Fruit fly (Drosophila melanogaster) whole organism, embryonic: ENCODE results near the gene CG14219.

Source experiments
- Awh ChIP-seq: fragments of 200-800 bp; sonication (Bioruptor generic); IDR thresholded peaks from 2 replicates; pipeline ENCODE4, ENCODE4 v1.3.6; 2022; ENCODE audit warnings: missing biosample characterization, missing genetic modification characterization
- CG11695 ChIP-seq: fragments of 200-800 bp; sonication (Bioruptor generic); IDR thresholded peaks from 3 replicates; pipeline ENCODE4 v1.3.6; 2022; ENCODE audit warnings: missing biosample characterization, missing genetic modification characterization
- CG1233 ChIP-seq: fragments of 200-800 bp; sonication (Bioruptor generic); optimal IDR thresholded peaks from 4 replicates; lab custom pipeline; 2018; ENCODE audit warnings: missing biosample characterization, mild to moderate bottlenecking, missing genetic modification characterization
- CG13287 ChIP-seq: fragments of 200-800 bp; sonication (Bioruptor generic); IDR thresholded peaks from 2 replicates; pipeline ENCODE4 v1.3.6; 2022; ENCODE audit warnings: missing biosample characterization, missing genetic modification characterization; ENCODE audit not compliant: partially characterized antibody
- CG14860 ChIP-seq: fragments of 200-800 bp; sonication (Bioruptor generic); IDR thresholded peaks from 3 replicates; pipeline ENCODE4 v1.3.6; 2022; ENCODE audit warnings: missing biosample characterization, missing genetic modification characterization; ENCODE audit not compliant: partially characterized antibody
- CG15269 ChIP-seq: fragments of 200-800 bp; sonication (Bioruptor generic); optimal IDR thresholded peaks from 2 replicates; lab custom pipeline; 2018; ENCODE audit warnings: missing biosample characterization, mild to moderate bottlenecking, missing genetic modification characterization, moderate library complexity
- CG18262 ChIP-seq: fragments of 200-800 bp; optimal IDR thresholded peaks from 3 replicates; lab custom pipeline; 2019; ENCODE audit warnings: missing biosample characterization, mild to moderate bottlenecking, missing genetic modification characterization, moderate library complexity
- CG30431 ChIP-seq: fragments of 200-800 bp; sonication (Bioruptor generic); optimal IDR thresholded peaks from 2 replicates; lab custom pipeline; 2017; ENCODE audit warnings: missing biosample characterization, missing genetic modification characterization
- CG32532 ChIP-seq: fragments of 200-800 bp; sonication (Bioruptor generic); IDR thresholded peaks from 2 replicates; pipeline ENCODE4 v1.3.6; 2022; ENCODE audit warnings: missing biosample characterization, missing genetic modification characterization
- CG34224 ChIP-seq: fragments of 200-800 bp; sonication (Bioruptor generic); IDR thresholded peaks from 3 replicates; pipeline ENCODE4 v1.3.6; 2022; ENCODE audit warnings: missing biosample characterization, missing genetic modification characterization; ENCODE audit not compliant: partially characterized antibody
- CG4328 ChIP-seq: fragments of 200-800 bp; sonication (Bioruptor generic); optimal IDR thresholded peaks from 3 replicates; lab custom pipeline; 2017; ENCODE audit warnings: missing biosample characterization, missing genetic modification reagents, missing genetic modification characterization
- CG5953 ChIP-seq: fragments of 200-800 bp; sonication (Bioruptor generic); IDR thresholded peaks from 2 replicates; pipeline ENCODE4 v1.3.6; 2022; ENCODE audit warnings: missing biosample characterization, missing genetic modification characterization
- CG6272 ChIP-seq: fragments of 200-800 bp; sonication (Bioruptor generic); IDR thresholded peaks from 2 replicates; pipeline ENCODE4 v1.3.6; 2022; ENCODE audit warnings: missing biosample characterization, missing genetic modification characterization
- CG7357 ChIP-seq: fragments of 200-800 bp; sonication (Bioruptor generic); IDR thresholded peaks from 3 replicates; pipeline ENCODE4 v1.3.6; 2022; ENCODE audit warnings: missing biosample characterization, missing genetic modification characterization
- CG8290 ChIP-seq, 3 experiments: fragments of 200-800 bp; sonication (Bioruptor generic); optimal IDR thresholded peaks; 2 replicates each; lab custom pipeline; 2016 to 2019; ENCODE audit warnings: missing biosample characterization in 3 of 3, missing genetic modification characterization in 3 of 3, mild to moderate bottlenecking in 2 of 3, moderate library complexity in 1 of 3
- CG9437 ChIP-seq: fragments of 200-800 bp; sonication (Bioruptor generic); optimal IDR thresholded peaks from 2 replicates; lab custom pipeline; 2018; ENCODE audit warnings: missing biosample characterization, mild to moderate bottlenecking, missing genetic modification characterization
- CG9727 ChIP-seq: fragments of 200-800 bp; sonication (Bioruptor generic); optimal IDR thresholded peaks from 3 replicates; lab custom pipeline; 2017; ENCODE audit warnings: missing biosample characterization, mild to moderate bottlenecking, missing genetic modification characterization
- Dref ChIP-seq: fragments of 200-800 bp; sonication (Bioruptor generic); IDR thresholded peaks from 2 replicates; pipeline ENCODE4 v1.3.6; 2022; ENCODE audit warnings: missing biosample characterization, missing genetic modification characterization
- E2f2 ChIP-seq: fragments of 200-800 bp; sonication (Bioruptor generic); IDR thresholded peaks from 2 replicates; pipeline ENCODE4 v1.3.6; 2022; ENCODE audit warnings: missing biosample characterization, missing genetic modification characterization
- Elba2 ChIP-seq: fragments of 200-800 bp; sonication (Bioruptor generic); optimal IDR thresholded peaks from 3 replicates; lab custom pipeline; 2016; ENCODE audit warnings: missing biosample characterization, missing genetic modification characterization
- HLH3B ChIP-seq: fragments of 200-800 bp; sonication (Bioruptor generic); IDR thresholded peaks from 2 replicates; pipeline ENCODE4 v1.3.6; 2022; ENCODE audit warnings: missing biosample characterization, missing genetic modification characterization
- HLHmδ ChIP-seq: fragments of 200-800 bp; sonication (Bioruptor generic); optimal IDR thresholded peaks from 2 replicates; lab custom pipeline; 2018; ENCODE audit warnings: missing biosample characterization, mild to moderate bottlenecking, missing genetic modification characterization, moderate library complexity
- Meics ChIP-seq: fragments of 200-800 bp; sonication (Bioruptor generic); optimal IDR thresholded peaks from 2 replicates; lab custom pipeline; 2017; ENCODE audit warnings: missing biosample characterization, mild to moderate bottlenecking, missing genetic modification characterization
- Mrtf ChIP-seq: fragments of 200-800 bp; sonication (Bioruptor generic); IDR thresholded peaks from 3 replicates; pipeline ENCODE4 v1.3.6; 2022; ENCODE audit warnings: missing biosample characterization, missing genetic modification characterization
- Nf-YC ChIP-seq: fragments of 200-800 bp; optimal IDR thresholded peaks from 3 replicates; lab custom pipeline; 2019; ENCODE audit warnings: missing biosample characterization, mild to moderate bottlenecking, missing genetic modification characterization, moderate library complexity
- Sry-β ChIP-seq: fragments of 200-800 bp; sonication (Bioruptor generic); optimal IDR thresholded peaks from 2 replicates; lab custom pipeline; 2018; ENCODE audit warnings: missing biosample characterization, mild to moderate bottlenecking, missing genetic modification characterization, moderate library complexity
- YL-1 ChIP-seq: fragments of 200-800 bp; sonication (Bioruptor generic); optimal IDR thresholded peaks from 3 replicates; lab custom pipeline; 2017; ENCODE audit warnings: missing biosample characterization, mild to moderate bottlenecking, missing genetic modification characterization
- ato ChIP-seq: fragments of 200-800 bp; sonication (Bioruptor generic); IDR thresholded peaks from 2 replicates; pipeline ENCODE4 v1.3.6; 2022; ENCODE audit warnings: missing biosample characterization, missing genetic modification characterization; ENCODE audit not compliant: partially characterized antibody
- cato ChIP-seq: fragments of 200-800 bp; sonication (Bioruptor generic); optimal IDR thresholded peaks from 2 replicates; lab custom pipeline; 2016; ENCODE audit warnings: missing biosample characterization, missing genetic modification characterization, borderline replicate concordance
- chif ChIP-seq, 2 experiments: fragments of 200-800 bp; sonication (Bioruptor generic); optimal IDR thresholded peaks; 3 replicates each; lab custom pipeline; 2016; ENCODE audit warnings: missing biosample characterization in 2 of 2, missing genetic modification characterization in 2 of 2
- chinmo ChIP-seq: fragments of 200-800 bp; sonication (Bioruptor generic); IDR thresholded peaks from 4 replicates; pipeline ENCODE4 v1.3.6; 2022; ENCODE audit warnings: missing biosample characterization, missing genetic modification characterization; ENCODE audit not compliant: partially characterized antibody
- crp ChIP-seq, 2 experiments: fragments of 200-800 bp; sonication (Bioruptor generic); optimal IDR thresholded peaks; 2 replicates in 1 of 2; 3 replicates in 1 of 2; lab custom pipeline; 2017; ENCODE audit warnings: missing biosample characterization in 2 of 2, missing genetic modification characterization in 2 of 2, mild to moderate bottlenecking in 1 of 2, moderate library complexity in 1 of 2
- danr ChIP-seq: fragments of 200-800 bp; sonication (Bioruptor generic); IDR thresholded peaks from 2 replicates; pipeline ENCODE4 v1.3.6; 2022; ENCODE audit warnings: missing biosample characterization, missing genetic modification characterization
- fu2 ChIP-seq: fragments of 200-800 bp; sonication (Bioruptor generic); optimal IDR thresholded peaks from 2 replicates; lab custom pipeline; 2016; ENCODE audit warnings: missing biosample characterization, missing genetic modification characterization
- gfzf ChIP-seq: fragments of 200-800 bp; sonication (Bioruptor generic); optimal IDR thresholded peaks from 2 replicates; lab custom pipeline; 2016; ENCODE audit warnings: missing biosample characterization, mild to moderate bottlenecking, missing genetic modification characterization, moderate library complexity
- hb ChIP-seq: fragments of 200-800 bp; sonication (Bioruptor generic); IDR thresholded peaks from 3 replicates; pipeline ENCODE4 v1.3.6; 2022; ENCODE audit warnings: missing biosample characterization, missing genetic modification characterization; ENCODE audit not compliant: partially characterized antibody
- nerfin-1 ChIP-seq: fragments of 200-800 bp; sonication (Bioruptor generic); optimal IDR thresholded peaks from 3 replicates; lab custom pipeline; 2019; ENCODE audit warnings: missing biosample characterization, mild to moderate bottlenecking, missing genetic modification characterization, moderate library complexity
- nerfin-2 ChIP-seq: fragments of 200-800 bp; sonication (Bioruptor generic); IDR thresholded peaks from 2 replicates; pipeline ENCODE4 v1.3.6; 2022; ENCODE audit warnings: missing biosample characterization, missing genetic modification characterization; ENCODE audit not compliant: partially characterized antibody
- org-1 ChIP-seq: fragments of 200-800 bp; sonication (Bioruptor generic); optimal IDR thresholded peaks from 2 replicates; lab custom pipeline; 2017; ENCODE audit warnings: missing biosample characterization, missing genetic modification characterization
- p53 ChIP-seq: fragments of 200-800 bp; sonication (Bioruptor generic); optimal IDR thresholded peaks from 2 replicates; lab custom pipeline; 2016; ENCODE audit warnings: missing biosample characterization, missing genetic modification characterization
- pho ChIP-seq: fragments of 200-800 bp; sonication (Bioruptor generic); optimal IDR thresholded peaks from 2 replicates; lab custom pipeline; 2016; ENCODE audit warnings: missing biosample characterization, missing genetic modification characterization
- sd ChIP-seq: fragments of 200-800 bp; sonication (Bioruptor generic); optimal IDR thresholded peaks from 3 replicates; lab custom pipeline; 2018; ENCODE audit warnings: missing biosample characterization, mild to moderate bottlenecking, missing genetic modification characterization, moderate library complexity
- sqz ChIP-seq: fragments of 200-800 bp; sonication (Bioruptor generic); optimal IDR thresholded peaks from 3 replicates; lab custom pipeline; 2018; ENCODE audit warnings: missing biosample characterization, mild to moderate bottlenecking, missing genetic modification characterization
- trem ChIP-seq: fragments of 200-800 bp; optimal IDR thresholded peaks from 3 replicates; lab custom pipeline; 2019; ENCODE audit warnings: missing biosample characterization, mild to moderate bottlenecking, missing genetic modification characterization, moderate library complexity
- twi ChIP-seq: fragments of 200-800 bp; optimal IDR thresholded peaks from 2 replicates; lab custom pipeline; 2019; ENCODE audit warnings: missing biosample characterization, mild to moderate bottlenecking, missing genetic modification characterization, moderate library complexity
- vnd ChIP-seq: fragments of 200-800 bp; sonication (Bioruptor generic); IDR thresholded peaks from 3 replicates; pipeline ENCODE4 v1.3.6; 2022; ENCODE audit warnings: missing biosample characterization, missing genetic modification characterization; ENCODE audit not compliant: partially characterized antibody
- vvl ChIP-seq: fragments of 200-800 bp; sonication (Bioruptor generic); IDR thresholded peaks from 2 replicates; pipeline ENCODE4 v1.3.6; 2022; ENCODE audit warnings: missing biosample characterization, missing genetic modification characterization
- wdn ChIP-seq: fragments of 200-800 bp; sonication (Bioruptor generic); IDR thresholded peaks from 2 replicates; pipeline ENCODE4 v1.3.6; 2022; ENCODE audit warnings: missing biosample characterization, missing genetic modification characterization
- zen2 ChIP-seq: fragments of 200-800 bp; sonication (Bioruptor generic); IDR thresholded peaks from 3 replicates; pipeline ENCODE4 v1.3.6; 2022; ENCODE audit warnings: missing biosample characterization, missing genetic modification characterization; ENCODE audit not compliant: partially characterized antibody

Gene CG14219

DNA sequence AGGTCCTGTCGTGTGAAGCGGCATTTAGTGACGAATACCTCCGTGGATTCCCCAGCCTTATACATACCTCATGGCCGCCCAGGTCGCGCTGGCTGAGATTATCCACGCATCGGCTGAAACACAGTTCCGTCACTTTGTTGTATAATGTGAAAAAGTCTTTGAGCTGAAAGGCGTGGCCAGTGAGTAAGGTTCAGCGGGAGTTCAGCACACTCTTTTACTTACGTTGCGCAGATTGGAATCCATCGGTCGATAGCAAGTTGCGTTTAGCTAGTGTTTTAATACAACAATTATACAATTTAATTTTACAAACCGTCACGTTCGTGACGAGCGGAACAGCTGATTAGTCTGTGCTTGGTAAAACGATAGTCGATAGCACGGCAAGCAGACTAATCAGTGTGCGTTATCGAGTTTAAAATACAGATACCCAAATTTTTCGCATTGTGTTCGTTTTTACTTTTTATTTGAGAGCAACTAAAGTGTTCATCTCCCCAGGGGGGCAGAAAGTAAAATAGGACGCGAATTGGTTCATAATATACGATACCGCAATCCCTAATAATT lies 28.3 kb upstream of the CG14219 start, which contains the start of the genes Pstk and Tim9b (continued):
- TF ChIP-seq Mrtf (GFP tag; lab: Robert Waterston, UW) (no peak), ato (GFP tag; lab: Robert Waterston, UW) (peak; percentile 21; the same call in 1 of the 2 replicates), hb (peak; percentile 58; the same call in 2 of the 3 replicates), CG5953 (GFP tag; lab: Robert Waterston, UW) (no peak), p53 (GFP tag; lab: Kevin White, UChicago) (no peak), CG34224 (peak; percentile 62), CG7357 (GFP tag; lab: Robert Waterston, UW) (no peak), CG30431 (GFP tag; lab: Kevin White, UChicago) (no peak), chinmo (GFP tag; lab: Robert Waterston, UW) (no peak), Awh (GFP tag; lab: Robert Waterston, UW) (no peak), CG11695 (GFP tag; lab: Robert Waterston, UW) (no peak), sd (tag; lab: Kevin White, UChicago) (no peak), Meics (GFP tag; lab: Kevin White, UChicago) (no peak), gfzf (GFP tag; lab: Kevin White, UChicago) (no peak), crp (GFP tag; optimal IDR thresholded peaks at IDR 0.05; lab: Kevin White, UChicago) (peak; percentile 17 to 85), Dref (GFP tag; lab: Robert Waterston, UW) (peak; percentile 71), CG15269 (tag; lab: Kevin White, UChicago) (no peak), chif (GFP tag; optimal IDR thresholded peaks at IDR 0.05; lab: Kevin White, UChicago) (no peak), trem (no peak), HLHmδ (GFP tag; lab: Kevin White, UChicago) (no peak), CG13287 (GFP tag; lab: Robert Waterston, UW) (peak; percentile 67), twi (tag; lab: Kevin White, UChicago) (no peak), YL-1 (GFP tag; lab: Kevin White, UChicago) (no peak), CG32532 (GFP tag; lab: Robert Waterston, UW) (no peak), vvl (GFP tag; lab: Robert Waterston, UW) (no peak), wdn (GFP tag; lab: Robert Waterston, UW) (no peak), zen2 (GFP tag; lab: Robert Waterston, UW) (peak; percentile 45; the same call in 2 of the 3 replicates), fu2 (GFP tag; lab: Kevin White, UChicago) (no peak), HLH3B (GFP tag; lab: Robert Waterston, UW) (no peak), Elba2 (no peak), vnd (no peak), CG18262 (tag; lab: Kevin White, UChicago) (no peak), pho (GFP tag; lab: Kevin White, UChicago) (no peak), CG9727 (no peak), nerfin-1 (tag; lab: Kevin White, UChicago) (no peak), Sry-β (GFP tag; lab: Kevin White, UChicago) (no peak), CG4328 (no peak), CG14860 (no peak; the same call in 2 of the 3 replicates), org-1 (GFP tag; lab: Kevin White, UChicago) (no peak), Nf-YC (tag; lab: Kevin White, UChicago) (no peak), cato (GFP tag; lab: Kevin White, UChicago) (no peak), CG1233 (GFP tag; lab: Kevin White, UChicago) (no peak), E2f2 (peak; percentile 84), sqz (GFP tag; lab: Kevin White, UChicago) (no peak), CG9437 (GFP tag; lab: Kevin White, UChicago) (no peak), nerfin-2 (GFP tag; lab: Robert Waterston, UW) (peak; percentile 29; the same call in 1 of the 2 replicates), CG6272 (GFP tag; lab: Robert Waterston, UW) (no peak), danr (no peak), CG8290 (GFP tag; optimal IDR thresholded peaks at IDR 0.05; lab: Kevin White, UChicago) (no peak), CG8290 (tag; optimal IDR thresholded peaks at IDR 0.05; lab: Kevin White, UChicago) (no peak)
